Worm (Caenorhabditis elegans): ENCODE measurements around the gene ZC196.4.

DNA sequence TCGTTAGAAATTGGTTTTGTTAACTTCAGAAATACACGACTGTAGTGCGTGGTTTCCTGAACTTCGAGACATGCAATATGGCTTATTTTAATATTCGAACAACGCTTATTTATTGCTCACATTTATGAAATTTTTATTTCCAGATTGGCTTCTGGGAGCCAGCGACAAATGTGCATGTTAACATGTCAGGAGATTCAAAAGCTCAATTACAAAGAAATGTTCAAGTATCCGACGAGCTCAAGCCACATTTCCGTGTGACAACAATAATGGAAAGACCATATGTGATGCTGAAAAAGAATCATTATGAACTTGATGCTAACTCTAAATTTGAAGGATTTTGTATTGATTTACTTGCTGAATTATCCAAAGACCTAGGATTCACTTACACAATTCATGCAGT is 14.5 kb upstream of the ZC196.4 start:
- TF ChIP-seq snpc-4 (tag; optimal IDR thresholded peaks at IDR 0.05) (no peak), lsy-2 (tag; optimal IDR thresholded peaks at IDR 0.05) (no peak), blmp-1 (tag; optimal IDR thresholded peaks at IDR 0.05) (no peak), ztf-11 (tag; optimal IDR thresholded peaks at IDR 0.05) (no peak), ceh-43 (GFP tag; optimal IDR thresholded peaks at IDR 0.05) (no peak), nhr-237 (tag; optimal IDR thresholded peaks at IDR 0.05) (no peak), nhr-28 (tag; optimal IDR thresholded peaks at IDR 0.05) (no peak), hlh-1 (tag; optimal IDR thresholded peaks at IDR 0.05) (no peak), unc-62 (GFP tag; optimal IDR thresholded peaks at IDR 0.05) (no peak), ceh-39 (tag; optimal IDR thresholded peaks at IDR 0.05) (no peak), nhr-12 (tag; optimal IDR thresholded peaks at IDR 0.05) (no peak), elt-1 (tag; optimal IDR thresholded peaks at IDR 0.05; ENCODE audit: borderline replicate concordance, insufficient read depth) (no peak), mep-1 (tag; optimal IDR thresholded peaks at IDR 0.05) (no peak), sptf-1 (tag; optimal IDR thresholded peaks at IDR 0.05) (no peak)
